Worm (Caenorhabditis elegans): ENCODE results near the gene dnj-20.
A peak's percentile ranks its signal among the peaks of the same experiment; 100 is the strongest.

- TF ChIP-seq pha-4 (tag; optimal IDR thresholded peaks at IDR 0.05), result no peak
- peak; percentile 60 for TF ChIP-seq unc-62 (GFP tag; optimal IDR thresholded peaks at IDR 0.05)
- TF ChIP-seq blmp-1 (tag; optimal IDR thresholded peaks at IDR 0.05), result no peak
- TF ChIP-seq nhr-237 (tag; optimal IDR thresholded peaks at IDR 0.05), result no peak
- TF ChIP-seq ztf-11 (tag; optimal IDR thresholded peaks at IDR 0.05), result no peak
- no peak for TF ChIP-seq elt-3 (tag; optimal IDR thresholded peaks at IDR 0.05)
- no peak for TF ChIP-seq nhr-28 (tag; optimal IDR thresholded peaks at IDR 0.05)
- no peak for TF ChIP-seq snpc-4 (tag; optimal IDR thresholded peaks at IDR 0.05)
- TF ChIP-seq mls-2 (tag; optimal IDR thresholded peaks at IDR 0.05), result no peak
- TF ChIP-seq ceh-39 (tag; optimal IDR thresholded peaks at IDR 0.05), result no peak
- TF ChIP-seq lin-13 (tag; optimal IDR thresholded peaks at IDR 0.05), result no peak
- TF ChIP-seq elt-1 (tag; optimal IDR thresholded peaks at IDR 0.05; ENCODE audit: borderline replicate concordance, insufficient read depth), result no peak
These were observed 3.4 kb downstream of the dnj-20 start for ce11 chrII:9620616-9621015.
